Fruit fly (Drosophila melanogaster): Measurements from ENCODE around the gene CG45049.

- TF ChIP-seq Myc (optimal IDR thresholded peaks at IDR 0.05) (no peak), h (optimal IDR thresholded peaks at IDR 0.05) (no peak), Sin3A (optimal IDR thresholded peaks at IDR 0.05) (no peak), psq (optimal IDR thresholded peaks at IDR 0.05) (no peak)
Measured at dm6 chr3R:22767599-22767998, 40.8 kb downstream of the CG45049 start, which contains the start of gene CG13841.
